Worm (Caenorhabditis elegans) whole organism, mixed stage, embryonic: ENCODE data around the gene aak-1.

Experiments
- M03D4.4 ChIP-seq: sonication (generic microtip); optimal IDR thresholded peaks from 2 replicates; lab custom pipeline; 2017; ENCODE audit warnings: mild to moderate bottlenecking, missing genetic modification characterization, missing compliant biosample characterization
- bed-3 ChIP-seq: fragments of 200-800 bp; sonication (Bioruptor generic); optimal IDR thresholded peaks from 3 replicates; lab custom pipeline; 2018; ENCODE audit warnings: mild to moderate bottlenecking, missing genetic modification characterization, moderate library complexity, missing compliant biosample characterization
- blmp-1 ChIP-seq: fragments of 150-350 bp; optimal IDR thresholded peaks from 2 replicates; lab custom pipeline; 2014; ENCODE audit warnings: missing biosample characterization, missing genetic modification characterization
- ceh-39 ChIP-seq: fragments of 150-350 bp; optimal IDR thresholded peaks from 2 replicates; lab custom pipeline; 2014; ENCODE audit warnings: missing biosample characterization, missing genetic modification characterization
- ceh-43 ChIP-seq: fragments of 200-800 bp; sonication (Bioruptor generic); optimal IDR thresholded peaks from 2 replicates; lab custom pipeline; 2018; ENCODE audit warnings: mild to moderate bottlenecking, missing genetic modification characterization, moderate library complexity, missing compliant biosample characterization
- ceh-83 ChIP-seq: fragments of 200-800 bp; sonication (Bioruptor generic); optimal IDR thresholded peaks from 2 replicates; lab custom pipeline; 2018; ENCODE audit warnings: mild to moderate bottlenecking, missing genetic modification characterization, missing compliant biosample characterization
- ces-1 ChIP-seq: fragments of 150-350 bp; optimal IDR thresholded peaks from 2 replicates; lab custom pipeline; 2014; ENCODE audit warnings: missing biosample characterization, missing genetic modification reagents, missing genetic modification characterization
- cnd-1 ChIP-seq: fragments of 200-800 bp; sonication (Bioruptor generic); optimal IDR thresholded peaks from 2 replicates; lab custom pipeline; 2018; ENCODE audit warnings: mild to moderate bottlenecking, missing genetic modification characterization, missing compliant biosample characterization
- drap-1 ChIP-seq: fragments of 200-800 bp; sonication (Bioruptor generic); optimal IDR thresholded peaks from 3 replicates; lab custom pipeline; 2018; ENCODE audit warnings: mild to moderate bottlenecking, missing genetic modification characterization, missing compliant biosample characterization
- elt-1 ChIP-seq: sonication (generic microtip); optimal IDR thresholded peaks from 2 replicates; lab custom pipeline; 2017; ENCODE audit warnings: missing genetic modification characterization, mild to moderate bottlenecking, missing compliant biosample characterization, antibody characterized with exemption, moderate library complexity, borderline replicate concordance; ENCODE audit not compliant: insufficient read depth
- elt-3 ChIP-seq: fragments of 150-350 bp; optimal IDR thresholded peaks from 2 replicates; lab custom pipeline; 2014; ENCODE audit warnings: missing biosample characterization, missing genetic modification characterization
- flh-1 ChIP-seq: fragments of 200-800 bp; sonication (Bioruptor generic); optimal IDR thresholded peaks from 2 replicates; lab custom pipeline; 2018; ENCODE audit warnings: mild to moderate bottlenecking, missing genetic modification characterization, moderate library complexity, missing compliant biosample characterization
- hlh-1 ChIP-seq: fragments of 150-350 bp; optimal IDR thresholded peaks from 2 replicates; lab custom pipeline; 2014; ENCODE audit warnings: missing biosample characterization, missing genetic modification reagents, missing genetic modification characterization
- lin-13 ChIP-seq: fragments of 150-350 bp; optimal IDR thresholded peaks from 2 replicates; lab custom pipeline; 2014; ENCODE audit warnings: missing biosample characterization, missing genetic modification characterization
- lin-32 ChIP-seq: fragments of 200-800 bp; sonication (Bioruptor generic); optimal IDR thresholded peaks from 2 replicates; lab custom pipeline; 2018; ENCODE audit warnings: mild to moderate bottlenecking, missing genetic modification characterization, missing compliant biosample characterization
- mab-5 ChIP-seq: fragments of 150-350 bp; optimal IDR thresholded peaks from 2 replicates; lab custom pipeline; 2014; ENCODE audit warnings: missing biosample characterization, missing genetic modification characterization
- mep-1 ChIP-seq: fragments of 150-350 bp; optimal IDR thresholded peaks from 2 replicates; lab custom pipeline; 2017; ENCODE audit warnings: missing biosample characterization, missing genetic modification reagents, missing genetic modification characterization, inconsistent platforms
- mls-2 ChIP-seq: sonication (generic microtip); optimal IDR thresholded peaks from 2 replicates; lab custom pipeline; 2016; ENCODE audit warnings: mild to moderate bottlenecking, missing genetic modification characterization, moderate library complexity, missing compliant biosample characterization
- nhr-12 ChIP-seq: fragments of 150-350 bp; optimal IDR thresholded peaks from 2 replicates; lab custom pipeline; 2014; ENCODE audit warnings: missing biosample characterization, missing genetic modification characterization
- nhr-2 ChIP-seq: fragments of 150-350 bp; optimal IDR thresholded peaks from 2 replicates; lab custom pipeline; 2014; ENCODE audit warnings: missing biosample characterization, missing genetic modification characterization
- nhr-237 ChIP-seq: fragments of 150-350 bp; optimal IDR thresholded peaks from 2 replicates; lab custom pipeline; 2014; ENCODE audit warnings: missing biosample characterization, missing genetic modification characterization
- nhr-28 ChIP-seq: fragments of 150-350 bp; optimal IDR thresholded peaks from 2 replicates; lab custom pipeline; 2014; ENCODE audit warnings: missing biosample characterization, missing genetic modification characterization
- nhr-76 ChIP-seq: sonication (generic microtip); optimal IDR thresholded peaks from 2 replicates; lab custom pipeline; 2017; ENCODE audit warnings: missing biosample characterization, missing genetic modification characterization
- pha-4 ChIP-seq: fragments of 150-350 bp; optimal IDR thresholded peaks from 2 replicates; lab custom pipeline; 2018; ENCODE audit warnings: missing biosample characterization, missing genetic modification reagents, missing genetic modification characterization
- sem-2 ChIP-seq: fragments of 200-800 bp; sonication (Bioruptor generic); optimal IDR thresholded peaks from 2 replicates; lab custom pipeline; 2018; ENCODE audit warnings: mild to moderate bottlenecking, missing genetic modification characterization, missing compliant biosample characterization
- snpc-4 ChIP-seq: fragments of 150-350 bp; optimal IDR thresholded peaks from 2 replicates; lab custom pipeline; 2014; ENCODE audit warnings: missing biosample characterization, missing genetic modification characterization
- sptf-1 ChIP-seq: sonication (generic microtip); optimal IDR thresholded peaks from 2 replicates; lab custom pipeline; 2017; ENCODE audit warnings: mild to moderate bottlenecking, missing genetic modification characterization, moderate library complexity, missing compliant biosample characterization
- tbx-8 ChIP-seq: fragments of 200-800 bp; sonication (Bioruptor generic); optimal IDR thresholded peaks from 2 replicates; lab custom pipeline; 2018; ENCODE audit warnings: mild to moderate bottlenecking, missing genetic modification characterization, moderate library complexity, missing compliant biosample characterization
- unc-120 ChIP-seq: sonication (generic microtip); optimal IDR thresholded peaks from 2 replicates; lab custom pipeline; 2017; ENCODE audit warnings: missing genetic modification characterization, missing compliant biosample characterization; ENCODE audit not compliant: poor library complexity, severe bottlenecking
- unc-39 ChIP-seq: fragments of 150-350 bp; optimal IDR thresholded peaks from 2 replicates; lab custom pipeline; 2014; ENCODE audit warnings: missing biosample characterization, missing genetic modification characterization
- unc-62 ChIP-seq: fragments of 150-350 bp; optimal IDR thresholded peaks from 2 replicates; lab custom pipeline; 2014; ENCODE audit warnings: missing biosample characterization, missing genetic modification reagents, missing genetic modification characterization
- zip-8 ChIP-seq: fragments of 150-350 bp; optimal IDR thresholded peaks from 2 replicates; lab custom pipeline; 2014; ENCODE audit warnings: missing biosample characterization, missing genetic modification characterization

The aak-1 gene

ce11 chrIII:8785426-8785825, 24.5 kb upstream of the aak-1 start:
- TF ChIP-seq pha-4 (tag; lab: Kevin White, UChicago) (no peak), lin-32 (GFP tag; lab: Kevin White, UChicago) (no peak), unc-39 (tag; lab: Kevin White, UChicago) (no peak), nhr-28 (tag; lab: Kevin White, UChicago) (no peak), nhr-76 (tag; lab: Kevin White, UChicago) (no peak), ceh-83 (GFP tag; lab: Kevin White, UChicago) (no peak), nhr-237 (tag; lab: Kevin White, UChicago) (no peak), elt-1 (tag; lab: Kevin White, UChicago) (no peak), cnd-1 (tag; lab: Kevin White, UChicago) (no peak), M03D4.4 (tag; lab: Kevin White, UChicago) (no peak), nhr-2 (tag; lab: Kevin White, UChicago) (no peak), lin-13 (no peak), ceh-43 (GFP tag; lab: Kevin White, UChicago) (no peak), sem-2 (GFP tag; lab: Kevin White, UChicago) (no peak), mab-5 (tag; lab: Kevin White, UChicago) (no peak), drap-1 (GFP tag; lab: Kevin White, UChicago) (no peak)
- TF ChIP-seq, all 35 proteins: peak for 0

DNA sequence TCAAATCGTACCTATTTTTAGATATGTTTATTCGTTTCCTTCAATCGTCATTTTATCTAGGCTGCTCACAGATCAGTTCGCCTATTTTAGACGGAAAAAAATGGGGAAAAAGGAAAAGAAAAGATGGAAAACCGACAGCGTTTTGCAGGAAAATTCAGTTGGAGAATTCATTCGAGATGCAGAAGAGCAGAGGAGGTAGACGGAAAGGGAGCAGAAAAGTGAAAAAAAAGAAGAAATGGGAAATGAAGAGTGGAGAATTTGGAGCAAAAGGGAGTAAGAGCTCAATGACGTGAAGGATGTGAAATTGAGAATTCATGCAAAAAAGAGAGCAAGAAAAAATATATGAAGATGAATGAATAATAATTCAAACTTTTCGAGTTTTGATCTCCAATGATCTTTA, 23.6 kb upstream of the aak-1 start:
- TF ChIP-seq ceh-83 (GFP tag; lab: Kevin White, UChicago) (no peak), blmp-1 (tag; lab: Kevin White, UChicago) (no peak), elt-1 (tag; lab: Kevin White, UChicago) (no peak), unc-39 (tag; lab: Kevin White, UChicago) (no peak), flh-1 (GFP tag; lab: Kevin White, UChicago) (no peak), snpc-4 (tag; lab: Kevin White, UChicago) (no peak), M03D4.4 (tag; lab: Kevin White, UChicago) (no peak), unc-62 (GFP tag; lab: Kevin White, UChicago) (no peak), lin-32 (GFP tag; lab: Kevin White, UChicago) (no peak), mep-1 (tag; lab: Kevin White, UChicago) (no peak), lin-13 (no peak), elt-3 (no peak), bed-3 (GFP tag; lab: Kevin White, UChicago) (no peak), ceh-39 (tag; lab: Kevin White, UChicago) (no peak), drap-1 (GFP tag; lab: Kevin White, UChicago) (no peak), nhr-12 (no peak), mls-2 (tag; lab: Kevin White, UChicago) (no peak), ces-1 (GFP tag; lab: Kevin White, UChicago) (no peak)

- TF ChIP-seq mep-1 (tag; lab: Kevin White, UChicago): no peak
- no peak for TF ChIP-seq elt-3
- TF ChIP-seq ceh-39 (tag; lab: Kevin White, UChicago): no peak
- no peak for TF ChIP-seq flh-1 (GFP tag; lab: Kevin White, UChicago)
- TF ChIP-seq snpc-4 (tag; lab: Kevin White, UChicago): no peak
- no peak for TF ChIP-seq nhr-28 (tag; lab: Kevin White, UChicago)
- TF ChIP-seq unc-62 (GFP tag; lab: Kevin White, UChicago): no peak
- TF ChIP-seq unc-120: no peak
- no peak for TF ChIP-seq nhr-12
- no peak for TF ChIP-seq tbx-8 (GFP tag; lab: Kevin White, UChicago)
- no peak for TF ChIP-seq ceh-83 (GFP tag; lab: Kevin White, UChicago)
- no peak for TF ChIP-seq bed-3 (GFP tag; lab: Kevin White, UChicago)
- TF ChIP-seq sptf-1: no peak
- TF ChIP-seq mab-5 (tag; lab: Kevin White, UChicago): no peak
- no peak for TF ChIP-seq mls-2 (tag; lab: Kevin White, UChicago)
- TF ChIP-seq M03D4.4 (tag; lab: Kevin White, UChicago): no peak
- no peak for TF ChIP-seq pha-4 (tag; lab: Kevin White, UChicago)
- TF ChIP-seq nhr-76 (tag; lab: Kevin White, UChicago): no peak
- TF ChIP-seq zip-8: no peak
Measured at ce11 chrIII:8782744-8783143, 21.9 kb upstream of the aak-1 start.

DNA sequence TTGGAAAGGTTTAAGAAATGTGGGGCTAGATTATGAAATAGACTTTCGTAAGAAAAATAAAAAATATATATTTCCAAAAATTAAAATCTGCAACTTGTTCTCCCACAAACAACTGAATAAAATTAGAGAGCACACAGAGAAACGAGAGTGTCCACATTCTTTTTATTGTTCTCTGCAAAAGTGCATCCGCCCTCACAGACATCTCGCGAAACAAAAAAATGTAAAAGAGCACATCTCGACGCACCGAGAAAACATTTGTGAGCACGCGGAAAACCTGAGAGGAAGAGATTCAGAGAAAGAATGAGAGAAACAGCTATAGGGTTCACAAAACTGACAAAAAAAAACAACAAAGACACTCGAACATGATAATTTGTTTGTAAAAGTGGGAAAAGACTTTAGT, 21.2 kb upstream of the aak-1 start:
- peak; percentile 19 for TF ChIP-seq hlh-1 (tag; lab: Kevin White, UChicago)
- no peak for TF ChIP-seq elt-1 (tag; lab: Kevin White, UChicago)
- no peak for TF ChIP-seq blmp-1 (tag; lab: Kevin White, UChicago)
